Worm (Caenorhabditis elegans) whole organism, young adult: ENCODE results near the gene ttr-36.
A peak's percentile ranks its signal among the peaks of the same experiment; 100 is the strongest.

Source experiments
- B0019.2 ChIP-seq: fragments of 200-800 bp; sonication (Bioruptor generic); conservative IDR thresholded peaks from 2 replicates; pipeline ENCODE4 v1.3.6; 2022; ENCODE audit warnings: missing genetic modification reagents, missing genetic modification characterization, missing compliant biosample characterization
- B0035.1 ChIP-seq: sonication (generic microtip); optimal IDR thresholded peaks from 2 replicates; lab custom pipeline; 2016; ENCODE audit warnings: missing genetic modification characterization, mild to moderate bottlenecking, missing compliant biosample characterization, missing genotype, missing genetic modification reagents
- C17E4.6 ChIP-seq: fragments of 200-800 bp; sonication (Bioruptor generic); IDR thresholded peaks from 2 replicates; pipeline ENCODE4 v1.3.6; 2022; ENCODE audit warnings: missing genetic modification reagents, missing genetic modification characterization, missing compliant biosample characterization
- F10E7.11 ChIP-seq: sonication (generic microtip); optimal IDR thresholded peaks from 2 replicates; lab custom pipeline; 2017; ENCODE audit warnings: mild to moderate bottlenecking, missing genetic modification characterization, moderate library complexity, missing compliant biosample characterization
- F23B12.7 ChIP-seq: sonication (generic microtip); optimal IDR thresholded peaks from 2 replicates; lab custom pipeline; 2017; ENCODE audit warnings: missing genetic modification characterization, mild to moderate bottlenecking, missing compliant biosample characterization, antibody characterized with exemption, moderate library complexity; ENCODE audit not compliant: insufficient read depth
- F57A8.1 ChIP-seq: fragments of 200-800 bp; sonication (Bioruptor generic); optimal IDR thresholded peaks from 2 replicates; lab custom pipeline; 2018; ENCODE audit warnings: mild to moderate bottlenecking, missing genetic modification characterization, moderate library complexity, missing compliant biosample characterization
- K12H6.12 ChIP-seq: fragments of 200-800 bp; sonication (Bioruptor generic); optimal IDR thresholded peaks from 2 replicates; lab custom pipeline; 2018; ENCODE audit warnings: mild to moderate bottlenecking, missing genetic modification characterization, missing compliant biosample characterization
- T07F8.4 ChIP-seq: sonication (generic microtip); optimal IDR thresholded peaks from 2 replicates; lab custom pipeline; 2016; ENCODE audit warnings: mild to moderate bottlenecking, missing genetic modification characterization, moderate library complexity, missing compliant biosample characterization
- aptf-2 ChIP-seq: fragments of 200-800 bp; sonication (Bioruptor generic); conservative IDR thresholded peaks from 2 replicates; pipeline ENCODE4 v1.3.6; 2022; ENCODE audit warnings: missing genetic modification reagents, missing genetic modification characterization, missing compliant biosample characterization
- attf-5 ChIP-seq: fragments of 200-800 bp; sonication (Bioruptor generic); optimal IDR thresholded peaks from 2 replicates; lab custom pipeline; 2018; ENCODE audit warnings: mild to moderate bottlenecking, missing genetic modification characterization, missing compliant biosample characterization
- bed-2 ChIP-seq: fragments of 200-800 bp; sonication (Bioruptor generic); IDR thresholded peaks from 2 replicates; pipeline ENCODE4 v1.3.6; 2022; ENCODE audit warnings: missing genetic modification reagents, missing genetic modification characterization, missing compliant biosample characterization
- cebp-1 ChIP-seq, 2 experiments: fragments of 200-800 bp in 1 of 2; sonication (Bioruptor generic) in 1 of 2; sonication (generic microtip) in 1 of 2; IDR thresholded peaks in 1 of 2; optimal IDR thresholded peaks in 1 of 2; 2 replicates each; pipeline versions ENCODE4 v1.3.6 to Lab custom; 2017 to 2022; ENCODE audit warnings: missing compliant biosample characterization in 2 of 2, missing genetic modification characterization in 2 of 2, mild to moderate bottlenecking in 1 of 2, missing genetic modification reagents in 1 of 2, moderate library complexity in 1 of 2
- ceh-100 ChIP-seq: fragments of 200-800 bp; sonication (Bioruptor generic); IDR thresholded peaks from 2 replicates; pipeline ENCODE4 v1.3.6; 2022; ENCODE audit warnings: missing genetic modification reagents, missing genetic modification characterization, missing compliant biosample characterization
- ceh-27 ChIP-seq: fragments of 200-800 bp; sonication (Bioruptor generic); optimal IDR thresholded peaks from 2 replicates; lab custom pipeline; 2018; ENCODE audit warnings: mild to moderate bottlenecking, missing genetic modification characterization, moderate library complexity, missing compliant biosample characterization
- chd-7 ChIP-seq: sonication (generic microtip); optimal IDR thresholded peaks from 2 replicates; lab custom pipeline; 2016; ENCODE audit warnings: mild to moderate bottlenecking, missing genetic modification characterization, moderate library complexity, missing compliant biosample characterization
- dpff-1 ChIP-seq: sonication (generic microtip); optimal IDR thresholded peaks from 2 replicates; lab custom pipeline; 2017; ENCODE audit warnings: mild to moderate bottlenecking, missing genetic modification characterization, missing compliant biosample characterization
- egl-18 ChIP-seq: fragments of 200-800 bp; sonication (Bioruptor generic); IDR thresholded peaks from 2 replicates; pipeline ENCODE4 v1.3.6; 2022; ENCODE audit warnings: missing genetic modification reagents, missing genetic modification characterization, missing compliant biosample characterization
- egrh-3 ChIP-seq: fragments of 200-800 bp; sonication (Bioruptor generic); IDR thresholded peaks from 2 replicates; pipeline ENCODE4 v1.3.6; 2022; ENCODE audit warnings: missing genetic modification reagents, missing genetic modification characterization, missing compliant biosample characterization
- him-1 ChIP-seq: sonication (generic microtip); optimal IDR thresholded peaks from 2 replicates; lab custom pipeline; 2016; ENCODE audit warnings: missing genotype, missing genetic modification reagents, missing genetic modification characterization, missing compliant biosample characterization
- hlh-12 ChIP-seq: sonication (generic microtip); optimal IDR thresholded peaks from 2 replicates; lab custom pipeline; 2016; ENCODE audit warnings: missing genetic modification characterization, missing compliant biosample characterization
- lag-1 ChIP-seq: fragments of 200-800 bp; sonication (Bioruptor generic); IDR thresholded peaks from 2 replicates; pipeline ENCODE4 v1.3.6; 2022; ENCODE audit warnings: missing genetic modification reagents, missing genetic modification characterization, missing compliant biosample characterization
- let-607 ChIP-seq, 2 experiments: fragments of 200-800 bp in 1 of 2; sonication (Bioruptor generic) in 1 of 2; sonication (generic microtip) in 1 of 2; optimal IDR thresholded peaks; 2 replicates each; lab custom pipeline; 2016 to 2018; ENCODE audit warnings: mild to moderate bottlenecking in 2 of 2, missing compliant biosample characterization in 2 of 2, missing genetic modification characterization in 2 of 2, moderate library complexity in 2 of 2, missing genotype in 1 of 2
- lin-40 ChIP-seq: sonication (generic microtip); optimal IDR thresholded peaks from 2 replicates; lab custom pipeline; 2016; ENCODE audit warnings: missing genetic modification characterization, mild to moderate bottlenecking, missing compliant biosample characterization, missing genotype, missing genetic modification reagents
- madf-6 ChIP-seq: fragments of 200-800 bp; sonication (Bioruptor generic); IDR thresholded peaks from 2 replicates; pipeline ENCODE4 v1.3.6; 2022; ENCODE audit warnings: missing genetic modification reagents, missing genetic modification characterization, missing compliant biosample characterization
- mel-28 ChIP-seq: sonication (generic microtip); optimal IDR thresholded peaks from 2 replicates; lab custom pipeline; 2016; ENCODE audit warnings: borderline replicate concordance, mild to moderate bottlenecking, missing genetic modification characterization, missing compliant biosample characterization
- nfya-2 ChIP-seq: fragments of 200-800 bp; sonication (Bioruptor generic); IDR thresholded peaks from 2 replicates; pipeline ENCODE4 v1.3.6; 2022; ENCODE audit warnings: missing genetic modification reagents, missing genetic modification characterization, missing compliant biosample characterization
- nfyb-1 ChIP-seq: fragments of 200-800 bp; sonication (Bioruptor generic); IDR thresholded peaks from 2 replicates; pipeline ENCODE4 v1.3.6; 2022; ENCODE audit warnings: missing genetic modification reagents, missing genetic modification characterization, missing compliant biosample characterization
- nhr-120 ChIP-seq: fragments of 200-800 bp; sonication (Bioruptor generic); IDR thresholded peaks from 2 replicates; pipeline ENCODE4 v1.3.6; 2022; ENCODE audit warnings: missing genetic modification characterization, missing compliant biosample characterization
- nhr-80 ChIP-seq: sonication (generic microtip); optimal IDR thresholded peaks from 2 replicates; lab custom pipeline; 2016; ENCODE audit warnings: missing genetic modification characterization, missing compliant biosample characterization
- nhr-90 ChIP-seq: sonication (generic microtip); optimal IDR thresholded peaks from 2 replicates; lab custom pipeline; 2016; ENCODE audit warnings: missing genotype, mild to moderate bottlenecking, missing genetic modification characterization, missing compliant biosample characterization
- pha-4 ChIP-seq: fragments of 150-350 bp; sonication (generic microtip); optimal IDR thresholded peaks from 2 replicates; lab custom pipeline; 2014; ENCODE audit warnings: missing biosample characterization, missing genetic modification reagents, missing genetic modification characterization
- sptf-2 ChIP-seq: fragments of 200-800 bp; sonication (Bioruptor generic); optimal IDR thresholded peaks from 2 replicates; lab custom pipeline; 2018; ENCODE audit warnings: mild to moderate bottlenecking, missing genetic modification characterization, missing compliant biosample characterization
- tbp1 ChIP-seq: fragments of 200-800 bp; sonication (Bioruptor generic); optimal IDR thresholded peaks from 2 replicates; lab custom pipeline; 2018; ENCODE audit warnings: mild to moderate bottlenecking, missing genetic modification characterization, missing compliant biosample characterization
- unc-62 ChIP-seq: fragments of 150-350 bp; optimal IDR thresholded peaks from 2 replicates; lab custom pipeline; 2014; ENCODE audit warnings: missing biosample characterization, missing genetic modification reagents, missing genetic modification characterization
- xnd-1 ChIP-seq: sonication (generic microtip); optimal IDR thresholded peaks from 2 replicates; lab custom pipeline; 2016; ENCODE audit warnings: missing genotype, missing genetic modification reagents, missing genetic modification characterization, missing compliant biosample characterization
- ztf-18 ChIP-seq: sonication (generic microtip); optimal IDR thresholded peaks from 2 replicates; lab custom pipeline; 2016; ENCODE audit warnings: missing genotype, mild to moderate bottlenecking, missing genetic modification characterization, missing compliant biosample characterization
- ztf-22 ChIP-seq: fragments of 200-800 bp; sonication (Bioruptor generic); optimal IDR thresholded peaks from 2 replicates; lab custom pipeline; 2018; ENCODE audit warnings: mild to moderate bottlenecking, missing genetic modification characterization, moderate library complexity, missing compliant biosample characterization
- ztf-28 ChIP-seq: fragments of 200-800 bp; sonication (Bioruptor generic); IDR thresholded peaks from 2 replicates; pipeline ENCODE4 v1.3.6; 2022; ENCODE audit warnings: missing genetic modification reagents, missing genetic modification characterization, missing compliant biosample characterization

ttr-36 gene

ce11 chrX:6522634-6523070, 11.9 kb downstream of the ttr-36 start (continued):
- TF ChIP-seq tbp1 (GFP tag; lab: Kevin White, UChicago) (no peak), ceh-27 (GFP tag; lab: Kevin White, UChicago) (no peak), K12H6.12 (tag; lab: Kevin White, UChicago) (no peak), egl-18 (GFP tag; lab: Robert Waterston, UW) (no peak)

ce11 chrX:6530046-6530445, 19.3 kb downstream of the ttr-36 start, which contains the start of gene ceh-60:
ceh-60 (minus strand) TSS chrX:6530146.
- TF ChIP-seq ztf-18 (tag; lab: Kevin White, UChicago), result no peak
- TF ChIP-seq let-607 (tag; optimal IDR thresholded peaks at IDR 0.05; lab: Kevin White, UChicago), result no peak
- TF ChIP-seq attf-5 (GFP tag; lab: Kevin White, UChicago), result no peak
- TF ChIP-seq ztf-28 (GFP tag; lab: Robert Waterston, UW), result no peak
- TF ChIP-seq C17E4.6, result no peak
- TF ChIP-seq ceh-100 (GFP tag; lab: Robert Waterston, UW), result no peak
- no peak for TF ChIP-seq madf-6 (GFP tag; lab: Robert Waterston, UW)
- TF ChIP-seq ztf-22, result no peak
- TF ChIP-seq nhr-120, result no peak
- TF ChIP-seq B0019.2, result no peak
- TF ChIP-seq, all 124 proteins: peak for 0

- TF ChIP-seq nhr-80 (tag; lab: Kevin White, UChicago) (peak; percentile 90), cebp-1 (GFP tag; IDR thresholded peaks at IDR 0.05; lab: Robert Waterston, UW) (peak; percentile 42; the same call in 1 of the 2 replicates), cebp-1 (tag; optimal IDR thresholded peaks at IDR 0.05; lab: Kevin White, UChicago) (peak; percentile 69), xnd-1 (tag; lab: Kevin White, UChicago) (no peak), nfyb-1 (GFP tag; lab: Robert Waterston, UW) (0 out of 2 replicates have a peak, but pooled peaks have one; percentile 16), unc-62 (GFP tag; lab: Kevin White, UChicago) (peak; percentile 75), T07F8.4 (no peak)
These were observed 19.9 kb downstream of the ttr-36 start for ce11 chrX:6530591-6530990.

ce11 chrX:6531896-6532295, 21.2 kb downstream of the ttr-36 start:
- TF ChIP-seq bed-2 (GFP tag; lab: Robert Waterston, UW) (no peak), sptf-2 (GFP tag; lab: Kevin White, UChicago) (no peak), F10E7.11 (tag; lab: Kevin White, UChicago) (no peak), attf-5 (GFP tag; lab: Kevin White, UChicago) (no peak), F23B12.7 (tag; lab: Kevin White, UChicago) (no peak), egrh-3 (no peak), chd-7 (no peak), lin-40 (tag; lab: Kevin White, UChicago) (no peak), B0035.1 (tag; lab: Kevin White, UChicago) (no peak), aptf-2 (GFP tag; lab: Robert Waterston, UW) (no peak), nhr-90 (no peak), mel-28 (tag; lab: Kevin White, UChicago) (no peak), him-1 (tag; lab: Kevin White, UChicago) (no peak), lag-1 (GFP tag; lab: Robert Waterston, UW) (no peak), hlh-12 (no peak), F57A8.1 (GFP tag; lab: Kevin White, UChicago) (no peak), dpff-1 (no peak), pha-4 (tag; lab: Kevin White, UChicago) (no peak), nfya-2 (no peak)
